Worm (Caenorhabditis elegans) whole organism, L4 larva: Measurements from ENCODE around the gene rfip-2.
A peak's percentile ranks its signal among the peaks of the same experiment; 100 is the strongest.

ENCODE experiments used
- T20F7.1 ChIP-seq: fragments of 200-800 bp; sonication (Bioruptor generic); optimal IDR thresholded peaks from 2 replicates; lab custom pipeline; 2018; ENCODE audit warnings: mild to moderate bottlenecking, missing genetic modification characterization, missing compliant biosample characterization
- Y105C5A.15 ChIP-seq: fragments of 200-800 bp; sonication (Bioruptor generic); IDR thresholded peaks from 2 replicates; pipeline ENCODE4 v1.3.6; 2022; ENCODE audit warnings: missing genetic modification characterization, missing compliant biosample characterization
- Y48G9A.11 ChIP-seq: fragments of 200-800 bp; sonication (Bioruptor generic); IDR thresholded peaks from 2 replicates; pipeline ENCODE4 v1.3.6; 2022; ENCODE audit warnings: missing genetic modification reagents, missing genetic modification characterization, missing compliant biosample characterization
- Y75B8A.6 ChIP-seq: fragments of 200-800 bp; sonication (Bioruptor generic); IDR thresholded peaks from 2 replicates; pipeline ENCODE4 v1.3.6; 2022; ENCODE audit warnings: missing genetic modification reagents, missing genetic modification characterization, missing compliant biosample characterization
- ZK337.2 ChIP-seq: fragments of 200-800 bp; sonication (Bioruptor generic); IDR thresholded peaks from 2 replicates; pipeline ENCODE4 v1.3.6; 2022; ENCODE audit warnings: missing genetic modification reagents, missing genetic modification characterization, missing compliant biosample characterization
- aha-1 ChIP-seq: fragments of 150-350 bp; peaks from one replicate; lab custom pipeline; 2014; ENCODE audit warnings: missing biosample characterization, missing genetic modification characterization
- aly-2 ChIP-seq: sonication (generic microtip); optimal IDR thresholded peaks from 2 replicates; lab custom pipeline; 2018; ENCODE audit warnings: missing biosample characterization, missing genetic modification characterization
- ceh-28 ChIP-seq: fragments of 150-350 bp; optimal IDR thresholded peaks from 2 replicates; lab custom pipeline; 2014; ENCODE audit warnings: missing biosample characterization, missing genetic modification reagents, missing genetic modification characterization
- ceh-32 ChIP-seq: sonication (generic microtip); optimal IDR thresholded peaks from 2 replicates; lab custom pipeline; 2016; ENCODE audit warnings: mild to moderate bottlenecking, missing genetic modification characterization, missing compliant biosample characterization; ENCODE audit not compliant: poor library complexity
- ceh-82 ChIP-seq: sonication (generic microtip); optimal IDR thresholded peaks from 2 replicates; lab custom pipeline; 2017; ENCODE audit warnings: missing biosample characterization, missing genetic modification characterization
- ces-1 ChIP-seq: fragments of 150-350 bp; sonication (generic microtip); optimal IDR thresholded peaks from 4 replicates; lab custom pipeline; 2014; ENCODE audit warnings: missing biosample characterization, missing genetic modification reagents, missing genetic modification characterization
- cey-2 ChIP-seq: sonication (generic microtip); optimal IDR thresholded peaks from 3 replicates; lab custom pipeline; 2017; ENCODE audit warnings: missing genetic modification characterization, mild to moderate bottlenecking, missing compliant biosample characterization, antibody characterized with exemption, borderline replicate concordance; ENCODE audit not compliant: insufficient read depth
- daf-16 ChIP-seq, 3 experiments: sonication (generic microtip); optimal IDR thresholded peaks; 2 replicates each; lab custom pipeline; 2016 to 2017; ENCODE audit warnings: missing genetic modification characterization in 3 of 3, missing genetic modification reagents in 3 of 3, mild to moderate bottlenecking in 2 of 3, missing compliant biosample characterization in 2 of 3, missing biosample characterization in 1 of 3, moderate library complexity in 1 of 3
- daf-19 ChIP-seq: fragments of 200-800 bp; sonication (Bioruptor generic); conservative IDR thresholded peaks from 2 replicates; pipeline ENCODE4 v1.3.6; 2022; ENCODE audit warnings: missing genetic modification characterization, missing compliant biosample characterization
- dmd-9 ChIP-seq: fragments of 200-800 bp; sonication (Bioruptor generic); IDR thresholded peaks from 2 replicates; pipeline ENCODE4 v1.3.6; 2022; ENCODE audit warnings: missing genetic modification reagents, missing genetic modification characterization, missing compliant biosample characterization
- dpl-1 ChIP-seq: fragments of 150-350 bp; optimal IDR thresholded peaks from 2 replicates; lab custom pipeline; 2014; ENCODE audit warnings: missing biosample characterization, missing genetic modification reagents, missing genetic modification characterization
- egl-27 ChIP-seq: sonication (generic microtip); optimal IDR thresholded peaks from 3 replicates; lab custom pipeline; 2017; ENCODE audit warnings: missing biosample characterization, missing genetic modification reagents, missing genetic modification characterization
- hmg-1.1 ChIP-seq: fragments of 200-800 bp; sonication (Bioruptor generic); IDR thresholded peaks from 2 replicates; pipeline ENCODE4 v1.3.6; 2022; ENCODE audit warnings: missing genetic modification reagents, missing genetic modification characterization, missing compliant biosample characterization
- lin-1 ChIP-seq: fragments of 200-800 bp; sonication (Bioruptor generic); IDR thresholded peaks from 2 replicates; pipeline ENCODE4 v1.3.6; 2022; ENCODE audit warnings: missing genetic modification reagents, missing genetic modification characterization, missing compliant biosample characterization
- lin-15B ChIP-seq: fragments of 150-350 bp; sonication (generic microtip); optimal IDR thresholded peaks from 3 replicates; lab custom pipeline; 2014; ENCODE audit warnings: missing biosample characterization, missing genetic modification characterization
- lin-39 ChIP-seq: fragments of 150-350 bp; optimal IDR thresholded peaks from 2 replicates; lab custom pipeline; 2014; ENCODE audit warnings: missing biosample characterization, missing genetic modification reagents, missing genetic modification characterization
- mep-1 ChIP-seq: fragments of 150-350 bp; sonication (generic microtip); optimal IDR thresholded peaks from 3 replicates; lab custom pipeline; 2014; ENCODE audit warnings: missing biosample characterization, missing genetic modification characterization
- mes-2 ChIP-seq: sonication (generic microtip); optimal IDR thresholded peaks from 2 replicates; lab custom pipeline; 2016; ENCODE audit warnings: missing genotype, mild to moderate bottlenecking, missing genetic modification characterization, missing compliant biosample characterization; ENCODE audit not compliant: poor library complexity, severe bottlenecking
- nhr-6 ChIP-seq: fragments of 150-350 bp; optimal IDR thresholded peaks from 2 replicates; lab custom pipeline; 2014; ENCODE audit warnings: missing biosample characterization, missing genetic modification characterization
- php-3 ChIP-seq: fragments of 200-800 bp; sonication (Bioruptor generic); IDR thresholded peaks from 2 replicates; pipeline ENCODE4 v1.3.6; 2022; ENCODE audit warnings: missing genetic modification reagents, missing genetic modification characterization, missing compliant biosample characterization
- pqm-1 ChIP-seq: sonication (generic microtip); optimal IDR thresholded peaks from 2 replicates; lab custom pipeline; 2017; ENCODE audit warnings: missing biosample characterization, missing genetic modification characterization
- rbr-2 ChIP-seq: sonication (generic microtip); optimal IDR thresholded peaks from 2 replicates; lab custom pipeline; 2016; ENCODE audit warnings: missing genotype, missing genetic modification characterization, missing compliant biosample characterization
- sdz-12 ChIP-seq: fragments of 200-800 bp; sonication (Bioruptor generic); optimal IDR thresholded peaks from 2 replicates; lab custom pipeline; 2018; ENCODE audit warnings: mild to moderate bottlenecking, missing genetic modification characterization, missing compliant biosample characterization
- set-16 ChIP-seq: fragments of 200-800 bp; sonication (Bioruptor generic); IDR thresholded peaks from 2 replicates; pipeline ENCODE4 v1.3.6; 2022; ENCODE audit warnings: missing genetic modification reagents, missing genetic modification characterization, missing compliant biosample characterization
- spr-1 ChIP-seq: sonication (generic microtip); optimal IDR thresholded peaks from 2 replicates; lab custom pipeline; 2016; ENCODE audit warnings: mild to moderate bottlenecking, missing genetic modification characterization, missing compliant biosample characterization
- unc-130 ChIP-seq: sonication (generic microtip); optimal IDR thresholded peaks from 2 replicates; lab custom pipeline; 2016; ENCODE audit warnings: missing genetic modification reagents, missing genetic modification characterization, missing compliant biosample characterization
- unc-39 ChIP-seq: sonication (generic microtip); optimal IDR thresholded peaks from 2 replicates; lab custom pipeline; 2017; ENCODE audit warnings: missing biosample characterization, missing genetic modification characterization
- unc-62 ChIP-seq, 3 experiments: fragments of 150-350 bp in 1 of 3; sonication (generic microtip); optimal IDR thresholded peaks in 2 of 3; peaks in 1 of 3; 1 replicate in 1 of 3; 2 replicates in 2 of 3; lab custom pipeline; 2014 to 2017; ENCODE audit warnings: missing biosample characterization in 3 of 3, missing genetic modification characterization in 3 of 3, missing genetic modification reagents in 3 of 3, missing genotype in 1 of 3
- vab-7 ChIP-seq: fragments of 200-800 bp; sonication (Bioruptor generic); IDR thresholded peaks from 2 replicates; pipeline ENCODE4 v1.3.6; 2022; ENCODE audit warnings: missing genetic modification reagents, missing genetic modification characterization, missing compliant biosample characterization
- zag-1 ChIP-seq: fragments of 150-350 bp; optimal IDR thresholded peaks from 2 replicates; lab custom pipeline; 2014; ENCODE audit warnings: missing biosample characterization, missing genetic modification characterization
- zip-11 ChIP-seq: fragments of 200-800 bp; sonication (Bioruptor generic); IDR thresholded peaks from 2 replicates; pipeline ENCODE4 v1.3.6; 2022; ENCODE audit warnings: missing genetic modification characterization, missing compliant biosample characterization
- zip-2 ChIP-seq: fragments of 150-350 bp; optimal IDR thresholded peaks from 2 replicates; lab custom pipeline; 2014; ENCODE audit warnings: missing biosample characterization, missing genetic modification characterization
- ztf-11 ChIP-seq: fragments of 150-350 bp; optimal IDR thresholded peaks from 2 replicates; lab custom pipeline; 2014; ENCODE audit warnings: missing biosample characterization, missing genetic modification characterization

rfip-2 gene

ce11 chrII:723488-723887 is at the start of gene rfip-2:
TSS of gene rfip-2 (plus strand) at chrII:723788.
- TF ChIP-seq mep-1 (tag; lab: Kevin White, UChicago) (no peak), ceh-82 (tag; lab: Kevin White, UChicago) (no peak), aha-1 (tag; lab: Kevin White, UChicago) (peak; percentile 6)
- TF ChIP-seq, all 104 proteins: peak for 1

- TF ChIP-seq unc-62 (GFP tag; optimal IDR thresholded peaks at IDR 0.05 in 1 of 2; lab: Kevin White, UChicago) (peak in 1 of 2 experiments; percentile 66), unc-62 (tag; optimal IDR thresholded peaks at IDR 0.05; lab: Kevin White, UChicago) (no peak), ceh-28 (tag; lab: Kevin White, UChicago) (no peak)
These were observed 49.5 kb upstream of the rfip-2 start, which contains the start of gene Y39F10C.3 for ce11 chrII:674116-674515. TSS of gene Y39F10C.3 (plus strand) at chrII:674416.

ce11 chrII:675303-675702 is 48.3 kb upstream of the rfip-2 start, which contains the start of gene Y39F10C.1:
TSS of gene Y39F10C.1 (plus strand) at chrII:675603.
- TF ChIP-seq zip-2 (tag; lab: Kevin White, UChicago) = no peak
- TF ChIP-seq vab-7 (GFP tag; lab: Robert Waterston, UW) = no peak
- no peak for TF ChIP-seq set-16
- no peak for TF ChIP-seq sdz-12
- no peak for TF ChIP-seq lin-15B (tag; lab: Kevin White, UChicago)
- TF ChIP-seq hmg-1.1 (GFP tag; lab: Robert Waterston, UW) = no peak
- no peak for TF ChIP-seq Y75B8A.6 (GFP tag; lab: Robert Waterston, UW)
- TF ChIP-seq unc-130 (GFP tag; lab: Kevin White, UChicago) = no peak
- TF ChIP-seq ces-1 (GFP tag; lab: Kevin White, UChicago) = no peak
- no peak for TF ChIP-seq dmd-9
- no peak for TF ChIP-seq mes-2 (tag; lab: Kevin White, UChicago)
- no peak for TF ChIP-seq php-3 (GFP tag; lab: Robert Waterston, UW)
- no peak for TF ChIP-seq daf-19 (GFP tag; lab: Robert Waterston, UW)
- no peak for TF ChIP-seq Y105C5A.15 (GFP tag; lab: Robert Waterston, UW)
- TF ChIP-seq, all 104 proteins: peak for 0

- TF ChIP-seq unc-62 (GFP tag; optimal IDR thresholded peaks at IDR 0.05 in 1 of 2; lab: Kevin White, UChicago) (peak in 1 of 2 experiments; percentile 93), unc-62 (tag; optimal IDR thresholded peaks at IDR 0.05; lab: Kevin White, UChicago) (no peak), ztf-11 (no peak)
These were observed 47.8 kb upstream of the rfip-2 start for ce11 chrII:675822-676221.

ce11 chrII:678581-678980 is 45.0 kb upstream of the rfip-2 start, which contains the start of gene T02H6.9:
TSS of gene T02H6.9 (plus strand) at chrII:678881.
- TF ChIP-seq zip-11 (no peak), set-16 (no peak), php-3 (GFP tag; lab: Robert Waterston, UW) (no peak), ztf-11 (no peak), ZK337.2 (GFP tag; lab: Robert Waterston, UW) (no peak), nhr-6 (tag; lab: Kevin White, UChicago) (no peak)

ce11 chrII:680612-681011 is 43.0 kb upstream of the rfip-2 start, which contains the start of the genes T02H6.10 and T02H6.8:
TSS of gene T02H6.10 (minus strand) at chrII:680712.
TSS of gene T02H6.8 (plus strand) at chrII:680832.
- no peak for TF ChIP-seq lin-39
- TF ChIP-seq pqm-1 (tag; lab: Kevin White, UChicago) = no peak
- no peak for TF ChIP-seq rbr-2 (tag; lab: Kevin White, UChicago)
- no peak for TF ChIP-seq T20F7.1 (GFP tag; lab: Kevin White, UChicago)
- no peak for TF ChIP-seq hmg-1.1 (GFP tag; lab: Robert Waterston, UW)
- no peak for TF ChIP-seq lin-1

ce11 chrII:682326-682725 is 41.3 kb upstream of the rfip-2 start, which contains the start of gene T02H6.7:
TSS of gene T02H6.7 (plus strand) at chrII:682626.
- TF ChIP-seq cey-2 (tag; lab: Kevin White, UChicago) = no peak
- TF ChIP-seq ceh-28 (tag; lab: Kevin White, UChicago) = no peak
- no peak for TF ChIP-seq zip-11
- TF ChIP-seq zag-1 (tag; lab: Kevin White, UChicago) = no peak
- no peak for TF ChIP-seq spr-1 (tag; lab: Kevin White, UChicago)
- TF ChIP-seq sdz-12 = no peak
- no peak for TF ChIP-seq ceh-32 (tag; lab: Kevin White, UChicago)
- TF ChIP-seq unc-39 (tag; lab: Kevin White, UChicago) = no peak
- TF ChIP-seq mes-2 (tag; lab: Kevin White, UChicago) = no peak
- no peak for TF ChIP-seq aly-2 (tag; lab: Kevin White, UChicago)
- TF ChIP-seq egl-27 = no peak
- TF ChIP-seq dpl-1 (GFP tag; lab: Kevin White, UChicago) = no peak
- no peak for TF ChIP-seq hmg-1.1 (GFP tag; lab: Robert Waterston, UW)
- TF ChIP-seq daf-16 (GFP tag; optimal IDR thresholded peaks at IDR 0.05; lab: Kevin White, UChicago) = no peak
- no peak for TF ChIP-seq daf-16 (tag; optimal IDR thresholded peaks at IDR 0.05; lab: Kevin White, UChicago)
- no peak for TF ChIP-seq Y48G9A.11 (GFP tag; lab: Robert Waterston, UW)
